Fruit fly (Drosophila melanogaster) whole organism, prepupa: ENCODE data around the gene Ada1-1.

Experiments used
- Blimp-1 ChIP-seq: fragments of 200-800 bp; sonication (Bioruptor generic); optimal IDR thresholded peaks from 3 replicates; lab custom pipeline; 2017; ENCODE audit warnings: missing biosample characterization, missing genetic modification characterization, mild to moderate bottlenecking, moderate library complexity, missing genetic modification reagents
- CG10631 ChIP-seq: fragments of 200-800 bp; sonication (Bioruptor generic); optimal IDR thresholded peaks from 2 replicates; lab custom pipeline; 2016; ENCODE audit warnings: missing biosample characterization, missing genetic modification characterization
- CG11294 ChIP-seq: fragments of 200-800 bp; sonication (Bioruptor generic); IDR thresholded peaks from 2 replicates; pipeline ENCODE4 v1.3.6; 2022; ENCODE audit warnings: missing biosample characterization, missing genetic modification characterization
- CG11762 ChIP-seq: fragments of 200-800 bp; sonication (Bioruptor generic); optimal IDR thresholded peaks from 3 replicates; lab custom pipeline; 2016; ENCODE audit warnings: missing biosample characterization, missing genetic modification characterization; ENCODE audit not compliant: insufficient read depth
- CG11902 ChIP-seq: fragments of 200-800 bp; sonication (Bioruptor generic); optimal IDR thresholded peaks from 3 replicates; lab custom pipeline; 2016; ENCODE audit warnings: missing biosample characterization, missing genetic modification characterization
- CG15336 ChIP-seq: fragments of 200-800 bp; sonication (Bioruptor generic); IDR thresholded peaks from 2 replicates; pipeline ENCODE4 v1.3.6; 2022; ENCODE audit warnings: missing biosample characterization, missing genetic modification characterization
- CG1621 ChIP-seq: fragments of 200-800 bp; sonication (Bioruptor generic); optimal IDR thresholded peaks from 3 replicates; lab custom pipeline; 2018; ENCODE audit warnings: missing biosample characterization, mild to moderate bottlenecking, missing genetic modification characterization
- CG16779 ChIP-seq: fragments of 200-800 bp; sonication (Bioruptor generic); optimal IDR thresholded peaks from 3 replicates; lab custom pipeline; 2017; ENCODE audit warnings: missing biosample characterization, mild to moderate bottlenecking, missing genetic modification characterization
- CG3032 ChIP-seq: fragments of 200-800 bp; optimal IDR thresholded peaks from 2 replicates; lab custom pipeline; 2019; ENCODE audit warnings: missing biosample characterization, mild to moderate bottlenecking, missing genetic modification characterization, moderate library complexity
- CG32006 ChIP-seq: fragments of 200-800 bp; sonication (Bioruptor generic); optimal IDR thresholded peaks from 3 replicates; lab custom pipeline; 2017; ENCODE audit warnings: missing biosample characterization, mild to moderate bottlenecking, missing genetic modification characterization
- CG34406 ChIP-seq: fragments of 200-800 bp; sonication (Bioruptor generic); optimal IDR thresholded peaks from 3 replicates; lab custom pipeline; 2016; ENCODE audit warnings: missing biosample characterization, missing genetic modification characterization
- CG3919 ChIP-seq: fragments of 200-800 bp; sonication (Bioruptor generic); optimal IDR thresholded peaks from 3 replicates; lab custom pipeline; 2016; ENCODE audit warnings: missing biosample characterization, missing genetic modification characterization
- CG4318 ChIP-seq: fragments of 200-800 bp; sonication (Bioruptor generic); optimal IDR thresholded peaks from 3 replicates; lab custom pipeline; 2017; ENCODE audit warnings: missing biosample characterization, mild to moderate bottlenecking, missing genetic modification characterization
- CG6163 ChIP-seq: fragments of 200-800 bp; sonication (Bioruptor generic); IDR thresholded peaks from 3 replicates; pipeline ENCODE4 v1.3.6; 2022; ENCODE audit warnings: missing biosample characterization, missing genetic modification characterization
- CG6276 ChIP-seq: fragments of 200-800 bp; sonication (Bioruptor generic); optimal IDR thresholded peaks from 2 replicates; lab custom pipeline; 2017; ENCODE audit warnings: missing biosample characterization, mild to moderate bottlenecking, missing genetic modification characterization
- CG6808 ChIP-seq: fragments of 200-800 bp; sonication (Bioruptor generic); optimal IDR thresholded peaks from 3 replicates; lab custom pipeline; 2017; ENCODE audit warnings: missing biosample characterization, missing genetic modification characterization, mild to moderate bottlenecking, moderate library complexity, missing genetic modification reagents
- CG6854 ChIP-seq: fragments of 200-800 bp; sonication (Bioruptor generic); optimal IDR thresholded peaks from 2 replicates; lab custom pipeline; 2017; ENCODE audit warnings: missing biosample characterization, mild to moderate bottlenecking, missing genetic modification characterization
- CG7368 ChIP-seq: fragments of 200-800 bp; sonication (Bioruptor generic); optimal IDR thresholded peaks from 3 replicates; lab custom pipeline; 2016; ENCODE audit warnings: missing biosample characterization, missing genetic modification characterization
- CG8119 ChIP-seq: fragments of 200-800 bp; sonication (Bioruptor generic); IDR thresholded peaks from 3 replicates; pipeline ENCODE4 v1.3.6; 2022; ENCODE audit warnings: missing biosample characterization, missing genetic modification characterization
- CG8319 ChIP-seq: fragments of 200-800 bp; sonication (Bioruptor generic); optimal IDR thresholded peaks from 3 replicates; lab custom pipeline; 2016; ENCODE audit warnings: missing biosample characterization, missing genetic modification characterization
- CG9139 ChIP-seq: fragments of 200-800 bp; sonication (Bioruptor generic); optimal IDR thresholded peaks from 3 replicates; lab custom pipeline; 2017; ENCODE audit warnings: missing biosample characterization, mild to moderate bottlenecking, missing genetic modification characterization
- Eip75B ChIP-seq: fragments of 200-800 bp; sonication (Bioruptor generic); optimal IDR thresholded peaks from 3 replicates; lab custom pipeline; 2016; ENCODE audit warnings: missing biosample characterization, missing genetic modification characterization
- Eip78C ChIP-seq: fragments of 200-800 bp; sonication (Bioruptor generic); peaks from one replicate; lab custom pipeline; 2016; ENCODE audit warnings: missing biosample characterization, missing genetic modification characterization
- Ets21C ChIP-seq: fragments of 200-800 bp; sonication (Bioruptor generic); optimal IDR thresholded peaks from 3 replicates; lab custom pipeline; 2016; ENCODE audit warnings: missing biosample characterization, missing genetic modification characterization
- Ets96B ChIP-seq: fragments of 200-800 bp; optimal IDR thresholded peaks from 2 replicates; lab custom pipeline; 2019; ENCODE audit warnings: missing biosample characterization, mild to moderate bottlenecking, missing genetic modification characterization, moderate library complexity
- Hr38 ChIP-seq: sonication (Bioruptor generic); optimal IDR thresholded peaks from 2 replicates; lab custom pipeline; 2016; ENCODE audit warnings: missing biosample characterization, missing genetic modification characterization
- Hr39 ChIP-seq: fragments of 200-800 bp; sonication (Bioruptor generic); optimal IDR thresholded peaks from 2 replicates; lab custom pipeline; 2016; ENCODE audit warnings: missing biosample characterization, missing genetic modification characterization
- Hr4 ChIP-seq: fragments of 200-800 bp; sonication (Bioruptor generic); optimal IDR thresholded peaks from 3 replicates; lab custom pipeline; 2016; ENCODE audit warnings: missing biosample characterization, missing genetic modification characterization
- Lpt ChIP-seq: fragments of 200-800 bp; sonication (Bioruptor generic); optimal IDR thresholded peaks from 3 replicates; lab custom pipeline; 2016; ENCODE audit warnings: missing biosample characterization, missing genetic modification characterization
- Met ChIP-seq: fragments of 200-800 bp; sonication (Bioruptor generic); optimal IDR thresholded peaks from 3 replicates; lab custom pipeline; 2016; ENCODE audit warnings: missing biosample characterization, missing genetic modification characterization
- Smox ChIP-seq: fragments of 200-800 bp; sonication (Bioruptor generic); optimal IDR thresholded peaks from 3 replicates; lab custom pipeline; 2016; ENCODE audit warnings: missing biosample characterization, missing genetic modification characterization
- Sox102F ChIP-seq: fragments of 200-800 bp; sonication (Bioruptor generic); optimal IDR thresholded peaks from 2 replicates; lab custom pipeline; 2016; ENCODE audit warnings: missing biosample characterization, mild to moderate bottlenecking, missing genetic modification characterization
- Sox14 ChIP-seq: fragments of 200-800 bp; sonication (Bioruptor generic); optimal IDR thresholded peaks from 3 replicates; lab custom pipeline; 2016; ENCODE audit warnings: missing biosample characterization, missing genetic modification characterization
- Sox15 ChIP-seq: fragments of 200-800 bp; sonication (Bioruptor generic); optimal IDR thresholded peaks from 3 replicates; lab custom pipeline; 2016; ENCODE audit warnings: missing biosample characterization, missing genetic modification characterization
- achi ChIP-seq: fragments of 200-800 bp; sonication (Bioruptor generic); optimal IDR thresholded peaks from 3 replicates; lab custom pipeline; 2016; ENCODE audit warnings: missing biosample characterization, missing genetic modification characterization
- acj6 ChIP-seq: fragments of 200-800 bp; sonication (Bioruptor generic); optimal IDR thresholded peaks from 3 replicates; lab custom pipeline; 2016; ENCODE audit warnings: missing biosample characterization, missing genetic modification characterization
- dac ChIP-seq: fragments of 200-800 bp; sonication (Bioruptor generic); optimal IDR thresholded peaks from 2 replicates; lab custom pipeline; 2017; ENCODE audit warnings: missing biosample characterization, mild to moderate bottlenecking, missing genetic modification characterization
- dsx ChIP-seq: fragments of 200-800 bp; optimal IDR thresholded peaks from 3 replicates; lab custom pipeline; 2019; ENCODE audit warnings: missing biosample characterization, mild to moderate bottlenecking, missing genetic modification characterization, moderate library complexity; ENCODE audit not compliant: poor library complexity, severe bottlenecking
- eg ChIP-seq: fragments of 200-800 bp; sonication (Bioruptor generic); IDR thresholded peaks from 3 replicates; pipeline ENCODE4 v1.3.6; 2022; ENCODE audit warnings: missing biosample characterization, missing genetic modification characterization
- esn ChIP-seq: fragments of 200-800 bp; sonication (Bioruptor generic); optimal IDR thresholded peaks from 2 replicates; lab custom pipeline; 2016; ENCODE audit warnings: missing biosample characterization, mild to moderate bottlenecking, missing genetic modification characterization, moderate library complexity
- fd59A ChIP-seq: fragments of 200-800 bp; sonication (Bioruptor generic); optimal IDR thresholded peaks from 2 replicates; lab custom pipeline; 2017; ENCODE audit warnings: missing biosample characterization, mild to moderate bottlenecking, missing genetic modification characterization, missing genetic modification reagents
- fd85E ChIP-seq: fragments of 200-800 bp; sonication (Bioruptor generic); optimal IDR thresholded peaks from 3 replicates; lab custom pipeline; 2016; ENCODE audit warnings: missing biosample characterization, missing genetic modification characterization
- fkh ChIP-seq: fragments of 200-800 bp; sonication (Bioruptor generic); optimal IDR thresholded peaks from 3 replicates; lab custom pipeline; 2017; ENCODE audit warnings: missing biosample characterization, mild to moderate bottlenecking, missing genetic modification characterization, moderate library complexity
- lz ChIP-seq: fragments of 200-800 bp; sonication (Bioruptor generic); optimal IDR thresholded peaks from 3 replicates; lab custom pipeline; 2016; ENCODE audit warnings: missing biosample characterization, missing genetic modification characterization
- net ChIP-seq: fragments of 200-800 bp; sonication (Bioruptor generic); optimal IDR thresholded peaks from 3 replicates; lab custom pipeline; 2016; ENCODE audit warnings: missing biosample characterization, missing genetic modification characterization
- pdm3 ChIP-seq: fragments of 200-800 bp; sonication (Bioruptor generic); optimal IDR thresholded peaks from 3 replicates; lab custom pipeline; 2016; ENCODE audit warnings: missing biosample characterization, missing genetic modification characterization
- salr ChIP-seq, 2 experiments: fragments of 200-800 bp; sonication (Bioruptor generic); optimal IDR thresholded peaks; 3 replicates each; lab custom pipeline; 2016 to 2018; ENCODE audit warnings: missing biosample characterization in 2 of 2, missing genetic modification characterization in 2 of 2, mild to moderate bottlenecking in 1 of 2
- spab ChIP-seq: fragments of 200-800 bp; sonication (Bioruptor generic); optimal IDR thresholded peaks from 2 replicates; lab custom pipeline; 2017; ENCODE audit warnings: missing biosample characterization, mild to moderate bottlenecking, missing genetic modification characterization, missing genetic modification reagents
- ss ChIP-seq, 2 experiments: fragments of 200-800 bp; sonication (Bioruptor generic); optimal IDR thresholded peaks; 2 replicates in 1 of 2; 3 replicates in 1 of 2; lab custom pipeline; 2017 to 2018; ENCODE audit warnings: mild to moderate bottlenecking in 2 of 2, missing biosample characterization in 2 of 2, missing genetic modification characterization in 2 of 2, moderate library complexity in 1 of 2
- svp ChIP-seq: fragments of 200-800 bp; sonication (Bioruptor generic); peaks from one replicate; lab custom pipeline; 2016; ENCODE audit warnings: missing biosample characterization, missing genetic modification characterization
- topi ChIP-seq: fragments of 200-800 bp; sonication (Bioruptor generic); optimal IDR thresholded peaks from 3 replicates; lab custom pipeline; 2016; ENCODE audit warnings: missing biosample characterization, missing genetic modification characterization

Gene Ada1-1

DNA sequence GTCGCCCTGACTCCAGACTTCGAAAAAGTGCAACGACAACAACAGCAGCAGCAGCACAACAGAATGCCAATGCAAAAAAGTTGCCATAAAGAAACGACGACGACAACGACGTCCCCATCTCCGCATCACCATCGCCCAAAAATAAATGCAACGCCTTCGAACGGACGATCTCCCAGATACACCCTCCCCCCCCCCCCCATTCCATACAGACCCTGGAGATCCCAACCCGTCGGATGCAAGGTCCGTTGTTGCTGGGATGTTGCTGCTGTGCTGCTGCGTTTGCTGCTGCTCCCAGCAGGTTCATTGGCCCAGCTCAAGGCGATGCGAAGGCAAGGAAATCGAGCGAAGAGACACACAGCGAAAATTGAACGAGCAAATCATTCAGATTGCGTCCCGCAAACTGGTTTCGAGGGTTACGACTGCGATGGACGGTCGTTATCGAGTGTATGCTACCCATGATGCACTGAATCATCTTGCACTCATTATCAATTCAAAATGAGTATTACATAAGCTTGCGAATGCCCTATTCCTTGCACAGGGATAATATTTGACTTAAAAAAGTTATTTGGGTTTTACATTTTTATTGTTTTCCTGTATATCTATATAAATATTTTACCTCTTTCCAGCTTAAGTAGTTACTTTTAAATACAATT is 17.3 kb downstream of the Ada1-1 start:
- TF ChIP-seq CG3919 (GFP tag; lab: Kevin White, UChicago) (peak; percentile 71), CG6854 (GFP tag; lab: Kevin White, UChicago) (peak; percentile 81), Sox14 (peak; percentile 45), fd85E (GFP tag; lab: Kevin White, UChicago) (no peak), acj6 (GFP tag; lab: Kevin White, UChicago) (no peak), CG11902 (no peak), fkh (GFP tag; lab: Kevin White, UChicago) (no peak), CG6276 (GFP tag; lab: Kevin White, UChicago) (peak; percentile 39), CG7368 (GFP tag; lab: Kevin White, UChicago) (no peak), CG8119 (GFP tag; lab: Robert Waterston, UW) (peak; percentile 30; the same call in 1 of the 3 replicates), CG4318 (GFP tag; lab: Kevin White, UChicago) (no peak), net (no peak), fd59A (no peak), Hr4 (GFP tag; lab: Kevin White, UChicago) (no peak), Hr38 (GFP tag; lab: Kevin White, UChicago) (no peak), Hr39 (GFP tag; lab: Kevin White, UChicago) (no peak), Smox (no peak), esn (GFP tag; lab: Kevin White, UChicago) (no peak), lz (GFP tag; lab: Kevin White, UChicago) (no peak), Ets96B (peak; percentile 37), achi (GFP tag; lab: Kevin White, UChicago) (no peak), CG1621 (tag; lab: Kevin White, UChicago) (peak; percentile 72), Sox15 (GFP tag; lab: Kevin White, UChicago) (no peak), CG9139 (GFP tag; lab: Kevin White, UChicago) (peak; percentile 80), CG11294 (no peak), topi (GFP tag; lab: Kevin White, UChicago) (no peak), Lpt (GFP tag; lab: Kevin White, UChicago) (peak; percentile 78), Sox102F (no peak), pdm3 (GFP tag; lab: Kevin White, UChicago) (no peak), CG3032 (tag; lab: Kevin White, UChicago) (peak; percentile 18), CG34406 (GFP tag; lab: Kevin White, UChicago) (no peak), dac (GFP tag; lab: Kevin White, UChicago) (no peak), Met (GFP tag; lab: Kevin White, UChicago) (peak; percentile 69), Eip75B (GFP tag; lab: Kevin White, UChicago) (peak; percentile 67), Ets21C (no peak), CG8319 (no peak), Eip78C (GFP tag; lab: Kevin White, UChicago) (peak; percentile 21), Blimp-1 (peak; percentile 59), CG11762 (GFP tag; lab: Kevin White, UChicago) (no peak), CG15336 (GFP tag; lab: Robert Waterston, UW) (no peak), CG6163 (GFP tag; lab: Robert Waterston, UW) (peak; percentile 65; the same call in 2 of the 3 replicates), dsx (GFP tag; lab: Kevin White, UChicago) (peak; percentile 98), CG16779 (tag; lab: Kevin White, UChicago) (no peak), spab (GFP tag; lab: Kevin White, UChicago) (peak; percentile 62), CG6808 (peak; percentile 81), salr (GFP tag; optimal IDR thresholded peaks at IDR 0.05; lab: Kevin White, UChicago) (peak in 1 of 2 experiments; percentile 17), CG32006 (GFP tag; lab: Kevin White, UChicago) (no peak), ss (GFP tag; optimal IDR thresholded peaks at IDR 0.05; lab: Kevin White, UChicago) (peak; percentile 80 to 84), eg (GFP tag; lab: Robert Waterston, UW) (0 out of 3 replicates have a peak, but pooled peaks have one; percentile 15), CG10631 (GFP tag; lab: Kevin White, UChicago) (peak; percentile 41), svp (GFP tag; lab: Kevin White, UChicago) (peak; percentile 98)
